Fruit fly (Drosophila melanogaster): ENCODE data around the gene CG5846.

CG5846 gene

DNA sequence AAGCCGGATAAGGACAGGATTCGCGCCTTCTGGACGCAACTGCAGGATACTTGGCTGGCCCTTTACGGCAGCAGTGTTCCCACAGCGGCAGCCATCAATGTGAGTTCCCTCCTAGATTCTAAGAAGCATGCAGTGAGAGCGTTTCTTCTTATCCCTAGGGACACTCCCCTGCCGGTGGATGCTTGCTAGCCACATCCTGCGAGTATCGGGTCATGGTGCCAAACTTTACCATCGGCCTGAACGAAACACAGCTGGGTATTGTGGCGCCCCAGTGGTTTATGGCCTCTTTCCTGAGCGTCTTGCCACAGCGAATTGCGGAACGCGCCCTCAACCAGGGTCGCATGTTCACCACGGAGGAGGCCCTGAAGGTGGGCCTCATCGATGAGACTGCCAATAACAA is 37.8 kb downstream of the CG5846 start:
- no peak for TF ChIP-seq Sin3A (optimal IDR thresholded peaks at IDR 0.05)
- no peak for TF ChIP-seq ttk (optimal IDR thresholded peaks at IDR 0.05)
- TF ChIP-seq psq (optimal IDR thresholded peaks at IDR 0.05), result no peak
- TF ChIP-seq insv (optimal IDR thresholded peaks at IDR 0.05), result no peak
- TF ChIP-seq h (optimal IDR thresholded peaks at IDR 0.05), result no peak

DNA sequence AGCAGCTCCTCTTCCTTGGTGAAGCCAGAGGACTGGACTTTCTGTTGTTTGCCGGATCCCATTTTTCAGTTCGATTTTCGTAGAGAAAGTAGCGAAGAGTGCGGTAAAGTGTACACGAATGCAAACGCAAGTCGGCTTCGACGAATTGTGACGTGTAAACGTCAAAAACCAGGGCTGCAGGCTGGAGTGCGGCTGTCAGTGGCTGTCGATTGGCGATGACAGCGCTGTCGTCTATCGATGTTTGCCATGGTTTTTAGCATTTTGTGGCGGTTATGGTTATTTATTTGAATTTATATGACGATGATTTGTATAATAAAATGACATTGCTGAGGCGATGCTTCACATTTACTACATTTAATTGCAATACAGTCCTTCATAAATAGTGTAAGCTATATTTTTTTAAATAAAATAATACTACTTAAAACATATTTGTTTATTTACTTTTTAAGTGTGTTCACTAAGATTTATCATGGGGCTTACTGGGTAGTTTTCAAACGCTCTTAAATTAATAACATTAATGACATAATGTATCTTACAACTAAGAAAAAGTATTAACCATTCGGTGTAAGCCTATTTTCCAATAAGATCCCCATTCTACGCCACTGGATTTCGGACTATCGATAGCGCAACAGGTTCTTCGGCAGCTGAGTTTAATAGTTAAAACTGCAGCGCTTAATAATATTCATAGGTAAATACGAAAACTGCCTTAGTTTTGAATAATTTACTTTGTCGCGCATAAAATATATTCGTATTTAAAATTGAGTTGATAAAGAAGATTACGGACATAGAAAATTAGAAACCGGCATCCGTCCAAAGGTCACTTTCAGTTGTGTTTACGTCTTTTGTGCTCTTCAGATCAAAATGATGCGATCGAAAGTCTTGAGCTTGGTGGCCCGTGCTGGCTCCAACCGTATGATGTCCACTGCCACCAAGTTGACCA is 38.7 kb downstream of the CG5846 start, which contains the start of the genes CG5885 and CG4598:
Gene CG5885, minus strand, starts transcription at position 311 of the 940 bp plus-strand sequence.
Gene CG4598, plus strand, starts transcription at position 599 of the 940 bp plus-strand sequence.
- TF ChIP-seq insv (optimal IDR thresholded peaks at IDR 0.05) (no peak), Sin3A (optimal IDR thresholded peaks at IDR 0.05) (no peak), psq (optimal IDR thresholded peaks at IDR 0.05) (no peak), Myc (optimal IDR thresholded peaks at IDR 0.05) (no peak), h (optimal IDR thresholded peaks at IDR 0.05) (no peak), ttk (optimal IDR thresholded peaks at IDR 0.05) (no peak)

DNA sequence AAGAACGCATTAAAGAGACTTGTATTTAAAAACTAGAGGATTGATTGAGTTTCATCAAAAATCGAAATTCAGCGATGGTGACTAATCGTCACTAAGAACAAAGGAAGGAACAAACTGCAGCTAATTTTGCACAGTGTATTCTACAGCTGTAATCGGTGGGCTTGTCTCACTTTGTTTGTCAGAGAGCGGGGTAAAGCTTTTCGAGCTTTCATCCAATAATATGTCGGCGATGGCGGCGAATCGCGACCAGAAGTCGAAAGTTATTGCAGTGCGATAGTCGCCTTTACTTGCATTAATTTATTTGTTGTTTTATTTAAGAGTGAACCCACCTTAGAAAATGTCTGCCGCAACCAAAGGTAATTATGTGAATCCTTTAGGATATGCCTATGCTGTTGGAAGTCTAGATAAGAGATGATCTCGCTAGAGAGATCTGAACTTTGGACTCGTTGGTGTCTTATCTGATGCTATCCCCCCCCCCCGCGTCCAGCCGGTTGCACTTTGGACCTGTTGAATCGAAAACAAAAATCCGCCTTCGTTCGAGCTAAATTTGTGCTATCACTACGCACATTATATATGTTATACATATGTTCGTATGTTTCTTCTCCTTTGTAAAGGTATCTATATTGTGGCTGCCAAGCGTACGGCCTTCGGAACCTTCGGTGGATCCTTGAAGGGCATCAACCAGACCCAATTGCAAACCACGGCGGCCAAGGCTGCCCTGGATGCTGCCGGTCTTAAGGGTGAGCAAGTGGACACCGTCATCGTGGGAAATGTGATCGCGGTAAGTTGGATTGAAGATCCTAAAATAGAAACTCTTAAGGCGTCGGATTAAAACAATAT is 41.8 kb downstream of the CG5846 start, which contains the start of gene yip2:
Gene yip2, plus strand, starts transcription at position 243 of the 840 bp plus-strand sequence.
- TF ChIP-seq insv (optimal IDR thresholded peaks at IDR 0.05) (no peak), ttk (optimal IDR thresholded peaks at IDR 0.05) (no peak), h (optimal IDR thresholded peaks at IDR 0.05) (no peak), Myc (optimal IDR thresholded peaks at IDR 0.05) (no peak), Sin3A (optimal IDR thresholded peaks at IDR 0.05) (no peak), psq (optimal IDR thresholded peaks at IDR 0.05) (no peak)

DNA sequence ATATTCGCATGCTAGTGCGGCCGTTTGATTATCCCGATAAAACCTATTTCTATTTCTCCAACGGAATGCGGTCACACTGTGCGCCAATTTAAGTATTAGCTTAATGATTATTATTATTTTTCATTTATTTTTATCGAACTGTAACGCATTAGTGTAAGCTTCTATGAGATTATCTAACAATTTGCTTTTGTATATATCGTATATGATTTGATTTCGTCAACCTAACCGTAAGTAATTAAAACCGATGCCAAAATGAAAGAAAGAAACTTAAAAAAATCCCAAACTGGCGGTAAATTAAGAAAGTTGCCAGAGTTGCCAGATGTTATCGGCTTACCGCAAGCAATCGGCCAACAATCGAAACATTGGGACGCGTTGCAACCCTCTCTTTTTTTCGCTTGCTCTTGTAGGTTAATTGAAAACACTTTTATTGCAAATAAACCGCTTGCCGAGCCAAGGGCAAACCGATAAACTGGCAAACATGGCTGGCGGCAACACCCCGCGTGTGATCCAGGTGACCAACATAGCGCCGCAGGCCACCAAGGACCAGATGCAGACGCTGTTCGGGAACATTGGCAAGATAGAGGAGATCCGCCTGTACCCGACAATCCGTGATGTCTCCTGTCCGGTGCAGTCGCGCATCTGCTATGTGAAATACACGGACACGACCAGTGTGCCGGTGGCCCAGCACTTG is 44.3 kb downstream of the CG5846 start, which contains the start of the genes Etl1 and Srp54:
Gene Etl1, minus strand, starts transcription at position 39 of the 691 bp plus-strand sequence.
Gene Srp54, plus strand, starts transcription at position 342 of the 691 bp plus-strand sequence.
- no peak for TF ChIP-seq psq (optimal IDR thresholded peaks at IDR 0.05)
- TF ChIP-seq Myc (optimal IDR thresholded peaks at IDR 0.05), result no peak
- no peak for TF ChIP-seq insv (optimal IDR thresholded peaks at IDR 0.05)
- TF ChIP-seq h (optimal IDR thresholded peaks at IDR 0.05), result no peak
- TF ChIP-seq Sin3A (optimal IDR thresholded peaks at IDR 0.05), result no peak
- no peak for TF ChIP-seq ttk (optimal IDR thresholded peaks at IDR 0.05)

DNA sequence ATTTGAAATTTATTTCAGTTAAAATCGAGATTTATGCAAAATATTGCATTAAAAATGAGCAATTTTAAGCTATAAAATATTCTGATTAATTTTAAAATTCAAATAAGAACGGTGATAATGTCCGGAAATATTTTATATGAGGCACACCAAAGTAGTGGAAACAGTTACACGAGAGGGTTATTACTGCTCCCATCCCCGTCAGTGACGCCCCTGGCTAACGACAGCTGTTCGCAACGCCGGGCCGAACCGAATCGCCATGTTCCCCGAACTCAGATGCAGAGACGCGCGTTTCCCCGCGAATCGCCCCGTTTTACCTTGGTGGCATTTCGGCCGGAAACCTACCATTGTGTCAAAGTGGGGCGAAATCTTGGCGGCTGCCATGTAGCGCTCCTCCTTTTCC is 45.3 kb downstream of the CG5846 start:
- TF ChIP-seq ttk (optimal IDR thresholded peaks at IDR 0.05) (no peak), h (optimal IDR thresholded peaks at IDR 0.05) (no peak), psq (optimal IDR thresholded peaks at IDR 0.05) (no peak), Sin3A (optimal IDR thresholded peaks at IDR 0.05) (no peak), Myc (optimal IDR thresholded peaks at IDR 0.05) (no peak), insv (optimal IDR thresholded peaks at IDR 0.05) (no peak)

DNA sequence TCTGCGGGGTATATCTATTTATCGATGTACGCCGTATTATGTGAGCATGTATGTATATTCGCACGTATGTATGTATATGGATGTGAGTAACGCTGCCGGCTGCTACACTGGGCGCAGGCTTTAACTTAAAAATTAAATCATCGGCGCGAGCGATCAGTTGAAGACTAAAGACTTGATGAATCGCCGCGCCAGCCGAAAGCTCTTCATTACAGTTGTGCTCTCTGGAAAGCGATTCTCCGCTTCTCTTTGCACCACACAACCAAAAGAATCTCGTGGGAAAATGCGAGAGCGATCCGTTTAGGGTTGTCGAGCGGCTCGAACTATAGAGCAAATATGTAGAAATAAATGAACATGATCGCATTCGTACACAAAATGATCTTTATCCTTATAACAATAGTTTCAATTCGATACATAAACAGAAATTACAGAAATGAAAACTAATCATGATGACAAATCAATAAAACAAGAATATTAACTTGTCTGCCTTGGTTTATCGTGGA is 48.5 kb downstream of the CG5846 start, which contains the start of gene CG13124:
Gene CG13124, minus strand, starts transcription at position 166 of the 500 bp plus-strand sequence.
- no peak for TF ChIP-seq insv (optimal IDR thresholded peaks at IDR 0.05)
- TF ChIP-seq Myc (optimal IDR thresholded peaks at IDR 0.05), result no peak
- TF ChIP-seq ttk (optimal IDR thresholded peaks at IDR 0.05), result no peak
- no peak for TF ChIP-seq h (optimal IDR thresholded peaks at IDR 0.05)

DNA sequence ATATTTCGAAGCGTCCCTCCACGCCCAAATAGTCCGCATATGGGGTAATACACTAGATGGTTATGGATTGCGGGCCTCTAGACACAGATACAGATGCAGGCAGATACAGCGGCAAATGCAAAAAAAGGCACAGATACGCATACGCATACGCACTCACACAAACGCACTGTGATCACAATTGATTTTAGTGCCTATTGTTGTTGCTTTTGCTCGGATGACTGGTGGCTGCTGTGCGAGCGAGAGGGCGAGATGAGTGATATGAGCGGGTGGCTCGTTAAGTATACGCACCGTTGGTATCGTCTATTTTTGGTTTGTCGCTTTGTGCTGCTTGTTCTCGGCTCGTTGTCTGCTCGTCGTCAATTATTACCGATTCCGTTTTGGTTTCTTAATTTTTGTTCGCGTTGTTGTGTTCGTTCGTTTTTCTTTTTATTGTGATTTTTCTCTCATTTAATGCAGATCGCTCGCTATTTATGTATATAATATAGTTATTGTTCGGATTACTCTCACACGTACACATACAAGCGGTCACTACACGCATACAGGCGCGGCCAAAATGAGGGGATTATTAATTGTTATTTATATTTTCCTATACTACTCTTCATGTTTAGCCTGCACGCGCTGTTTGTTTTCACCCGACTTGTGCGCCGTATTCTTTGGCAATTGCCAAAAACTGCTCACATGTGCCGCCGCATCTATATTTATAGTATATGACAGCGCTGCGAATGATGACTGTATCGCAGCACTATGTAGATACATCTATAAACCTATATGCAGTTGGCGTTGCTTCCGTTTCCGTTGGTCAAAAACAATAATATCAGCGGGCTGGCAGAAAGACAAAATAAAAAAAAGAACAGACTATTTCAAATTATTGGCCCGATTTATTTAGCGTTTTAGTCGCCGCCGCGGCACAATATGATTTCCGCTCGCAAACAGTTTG is 49.4 kb downstream of the CG5846 start:
- TF ChIP-seq ttk (optimal IDR thresholded peaks at IDR 0.05) (no peak), h (optimal IDR thresholded peaks at IDR 0.05) (no peak), Myc (optimal IDR thresholded peaks at IDR 0.05) (no peak), Sin3A (optimal IDR thresholded peaks at IDR 0.05) (no peak), psq (optimal IDR thresholded peaks at IDR 0.05) (no peak), insv (optimal IDR thresholded peaks at IDR 0.05) (no peak)

DNA sequence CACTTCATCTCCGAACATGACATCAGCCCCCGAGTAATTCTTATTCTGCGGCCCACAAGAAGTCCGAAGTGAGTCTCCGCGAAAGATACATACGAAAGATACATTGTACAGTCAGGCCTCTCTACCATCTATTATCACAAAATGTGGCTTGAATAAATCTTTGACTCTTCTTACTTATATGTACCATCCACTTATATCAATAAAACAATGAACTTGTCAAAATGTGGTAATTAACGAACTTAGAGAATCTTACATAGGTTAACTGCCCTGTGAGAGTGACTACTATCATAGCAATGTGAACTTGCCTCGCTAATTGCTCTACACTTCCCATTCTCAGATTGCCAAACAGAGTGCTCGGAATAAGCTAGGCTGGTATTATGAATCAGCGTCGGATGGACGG is 50.4 kb downstream of the CG5846 start:
- TF ChIP-seq Myc (optimal IDR thresholded peaks at IDR 0.05) (no peak), psq (optimal IDR thresholded peaks at IDR 0.05) (no peak), h (optimal IDR thresholded peaks at IDR 0.05) (no peak), ttk (optimal IDR thresholded peaks at IDR 0.05) (no peak), insv (optimal IDR thresholded peaks at IDR 0.05) (no peak), Sin3A (optimal IDR thresholded peaks at IDR 0.05) (no peak)

All from Kc167 (cell line).